Worm (Caenorhabditis elegans) whole organism, early embryonic: ENCODE measurements around the gene JC8.16.

Source experiments
- B0310.2 ChIP-seq: sonication (generic microtip); optimal IDR thresholded peaks from 2 replicates; lab custom pipeline; 2016; ENCODE audit warnings: mild to moderate bottlenecking, missing genetic modification characterization, missing compliant biosample characterization
- F13C5.2 ChIP-seq: sonication (generic microtip); optimal IDR thresholded peaks from 2 replicates; lab custom pipeline; 2017; ENCODE audit warnings: mild to moderate bottlenecking, missing genetic modification characterization, inconsistent platforms, missing compliant biosample characterization
- ama-1 ChIP-seq: fragments of 150-350 bp; optimal IDR thresholded peaks from 2 replicates; lab custom pipeline; 2014
- ceh-36 ChIP-seq: sonication (generic microtip); optimal IDR thresholded peaks from 2 replicates; lab custom pipeline; 2016; ENCODE audit warnings: missing genetic modification characterization, inconsistent platforms, missing compliant biosample characterization
- ets-7 ChIP-seq: sonication (generic microtip); optimal IDR thresholded peaks from 2 replicates; lab custom pipeline; 2016; ENCODE audit warnings: missing genotype, missing genetic modification characterization, missing compliant biosample characterization
- flt-1 ChIP-seq: fragments of 200-800 bp; sonication (Bioruptor generic); IDR thresholded peaks from 2 replicates; pipeline ENCODE4 v1.3.6; 2022; ENCODE audit warnings: missing genetic modification characterization, missing compliant biosample characterization
- hmbx-1 ChIP-seq: sonication (generic microtip); optimal IDR thresholded peaks from 2 replicates; lab custom pipeline; 2016; ENCODE audit warnings: mild to moderate bottlenecking, missing genetic modification characterization, missing compliant biosample characterization
- hmg-4 ChIP-seq: fragments of 200-800 bp; sonication (Bioruptor generic); optimal IDR thresholded peaks from 2 replicates; lab custom pipeline; 2018; ENCODE audit warnings: mild to moderate bottlenecking, missing genetic modification characterization, missing compliant biosample characterization
- hnd-1 ChIP-seq: sonication (generic microtip); optimal IDR thresholded peaks from 2 replicates; lab custom pipeline; 2016; ENCODE audit warnings: missing genetic modification characterization, missing compliant biosample characterization
- pes-1 ChIP-seq: fragments of 200-800 bp; sonication (Bioruptor generic); IDR thresholded peaks from 2 replicates; pipeline ENCODE4 v1.3.6; 2022; ENCODE audit warnings: missing genetic modification reagents, missing genetic modification characterization, missing compliant biosample characterization
- sea-1 ChIP-seq: fragments of 200-800 bp; sonication (Bioruptor generic); conservative IDR thresholded peaks from 2 replicates; pipeline ENCODE4 v1.3.6; 2022; ENCODE audit warnings: missing genetic modification characterization, missing compliant biosample characterization
- tbx-11 ChIP-seq: fragments of 200-800 bp; sonication (Bioruptor generic); IDR thresholded peaks from 2 replicates; pipeline ENCODE4 v1.3.6; 2022; ENCODE audit warnings: missing genetic modification characterization, missing compliant biosample characterization
- tbx-37 ChIP-seq: fragments of 200-800 bp; sonication (Bioruptor generic); conservative IDR thresholded peaks from 2 replicates; pipeline ENCODE4 v1.3.6; 2022; ENCODE audit warnings: missing genetic modification reagents, missing genetic modification characterization, missing compliant biosample characterization
- tra-4 ChIP-seq: sonication (generic microtip); optimal IDR thresholded peaks from 2 replicates; lab custom pipeline; 2017; ENCODE audit warnings: missing genetic modification characterization, missing compliant biosample characterization

ce11 chrIV:13297746-13298145 is 38.8 kb downstream of the JC8.16 start, which contains the start of the genes Y67H2A.2 and micu-1:
- TF ChIP-seq tbx-37 (GFP tag; lab: Robert Waterston, UW) (no peak), ceh-36 (tag; lab: Kevin White, UChicago) (no peak), F13C5.2 (tag; lab: Kevin White, UChicago) (peak; percentile 20), sea-1 (no peak), hmbx-1 (tag; lab: Kevin White, UChicago) (no peak), ama-1 (lab: Kevin White, UChicago) (no peak), B0310.2 (tag; lab: Kevin White, UChicago) (no peak), flt-1 (GFP tag; lab: Robert Waterston, UW) (0 out of 2 replicates have a peak, but pooled peaks have one; percentile 32), tra-4 (tag; lab: Kevin White, UChicago) (no peak), ets-7 (no peak), hmg-4 (GFP tag; lab: Kevin White, UChicago) (no peak), pes-1 (GFP tag; lab: Robert Waterston, UW) (no peak), tbx-11 (no peak), hnd-1 (tag; lab: Kevin White, UChicago) (no peak)
